Worm (Caenorhabditis elegans) whole organism, L4 larva: ENCODE results near the gene K11H12.10.

Experiments
- Y75B8A.6 ChIP-seq: fragments of 200-800 bp; sonication (Bioruptor generic); IDR thresholded peaks from 2 replicates; pipeline ENCODE4 v1.3.6; 2022; ENCODE audit warnings: missing genetic modification reagents, missing genetic modification characterization, missing compliant biosample characterization
- ZK546.5 ChIP-seq, 2 experiments: sonication (generic microtip); optimal IDR thresholded peaks; 2 replicates each; lab custom pipeline; 2017; ENCODE audit warnings: missing biosample characterization in 2 of 2, missing genetic modification characterization in 2 of 2
- aha-1 ChIP-seq: fragments of 150-350 bp; peaks from one replicate; lab custom pipeline; 2014; ENCODE audit warnings: missing biosample characterization, missing genetic modification characterization
- ceh-20 ChIP-seq: fragments of 200-800 bp; sonication (Bioruptor generic); IDR thresholded peaks from 2 replicates; pipeline ENCODE4 v1.3.6; 2022; ENCODE audit warnings: missing genetic modification reagents, missing genetic modification characterization, missing compliant biosample characterization
- daf-16 ChIP-seq, 3 experiments: sonication (generic microtip); optimal IDR thresholded peaks; 2 replicates each; lab custom pipeline; 2016 to 2017; ENCODE audit warnings: missing genetic modification characterization in 3 of 3, missing genetic modification reagents in 3 of 3, mild to moderate bottlenecking in 2 of 3, missing compliant biosample characterization in 2 of 3, missing biosample characterization in 1 of 3, moderate library complexity in 1 of 3
- dpl-1 ChIP-seq: fragments of 150-350 bp; optimal IDR thresholded peaks from 2 replicates; lab custom pipeline; 2014; ENCODE audit warnings: missing biosample characterization, missing genetic modification reagents, missing genetic modification characterization
- egl-27 ChIP-seq: sonication (generic microtip); optimal IDR thresholded peaks from 3 replicates; lab custom pipeline; 2017; ENCODE audit warnings: missing biosample characterization, missing genetic modification reagents, missing genetic modification characterization
- egl-43 ChIP-seq: fragments of 200-800 bp; sonication (Bioruptor generic); IDR thresholded peaks from 2 replicates; pipeline ENCODE4 v1.3.6; 2022; ENCODE audit warnings: missing genetic modification reagents, missing genetic modification characterization, missing compliant biosample characterization
- hif-1 ChIP-seq, 2 experiments: sonication (generic microtip); optimal IDR thresholded peaks; 2 replicates each; lab custom pipeline; 2016 to 2017; ENCODE audit warnings: missing compliant biosample characterization in 2 of 2, missing genetic modification characterization in 2 of 2, missing genetic modification reagents in 2 of 2, missing genotype in 2 of 2, mild to moderate bottlenecking in 1 of 2
- hlh-30 ChIP-seq: sonication (generic microtip); optimal IDR thresholded peaks from 2 replicates; lab custom pipeline; 2017; ENCODE audit warnings: antibody characterized with exemption, mild to moderate bottlenecking, missing genetic modification characterization, missing compliant biosample characterization; ENCODE audit not compliant: insufficient read depth
- hmg-1.1 ChIP-seq: fragments of 200-800 bp; sonication (Bioruptor generic); IDR thresholded peaks from 2 replicates; pipeline ENCODE4 v1.3.6; 2022; ENCODE audit warnings: missing genetic modification reagents, missing genetic modification characterization, missing compliant biosample characterization
- lin-1 ChIP-seq: fragments of 200-800 bp; sonication (Bioruptor generic); IDR thresholded peaks from 2 replicates; pipeline ENCODE4 v1.3.6; 2022; ENCODE audit warnings: missing genetic modification reagents, missing genetic modification characterization, missing compliant biosample characterization
- lin-38 ChIP-seq: fragments of 200-800 bp; sonication (Bioruptor generic); IDR thresholded peaks from 2 replicates; pipeline ENCODE4 v1.3.6; 2022; ENCODE audit warnings: missing genetic modification reagents, missing genetic modification characterization, missing compliant biosample characterization
- lsy-2 ChIP-seq, 2 experiments: fragments of 150-350 bp in 1 of 2; sonication (generic microtip) in 1 of 2; optimal IDR thresholded peaks; 2 replicates each; lab custom pipeline; 2014 to 2017; ENCODE audit warnings: missing biosample characterization in 2 of 2, missing genetic modification characterization in 2 of 2
- mdl-1 ChIP-seq, 2 experiments: fragments of 150-350 bp in 1 of 2; sonication (generic microtip) in 1 of 2; optimal IDR thresholded peaks; 2 replicates each; lab custom pipeline; 2014 to 2017; ENCODE audit warnings: missing biosample characterization in 2 of 2, missing genetic modification characterization in 2 of 2
- mep-1 ChIP-seq: fragments of 150-350 bp; sonication (generic microtip); optimal IDR thresholded peaks from 3 replicates; lab custom pipeline; 2014; ENCODE audit warnings: missing biosample characterization, missing genetic modification characterization
- mes-2 ChIP-seq: sonication (generic microtip); optimal IDR thresholded peaks from 2 replicates; lab custom pipeline; 2016; ENCODE audit warnings: missing genotype, mild to moderate bottlenecking, missing genetic modification characterization, missing compliant biosample characterization; ENCODE audit not compliant: poor library complexity, severe bottlenecking
- mxl-3 ChIP-seq: fragments of 200-800 bp; sonication (Bioruptor generic); optimal IDR thresholded peaks from 2 replicates; lab custom pipeline; 2018; ENCODE audit warnings: mild to moderate bottlenecking, missing genetic modification characterization, missing compliant biosample characterization
- nhr-10 ChIP-seq: fragments of 150-350 bp; optimal IDR thresholded peaks from 2 replicates; lab custom pipeline; 2014; ENCODE audit warnings: missing biosample characterization, missing genetic modification characterization
- nhr-25 ChIP-seq: sonication (generic microtip); optimal IDR thresholded peaks from 2 replicates; lab custom pipeline; 2017; ENCODE audit warnings: missing genetic modification characterization, mild to moderate bottlenecking, missing compliant biosample characterization, antibody characterized with exemption, moderate library complexity, borderline replicate concordance; ENCODE audit not compliant: insufficient read depth
- nhr-28 ChIP-seq: fragments of 150-350 bp; optimal IDR thresholded peaks from 2 replicates; lab custom pipeline; 2014; ENCODE audit warnings: missing biosample characterization, missing genetic modification characterization
- nhr-6 ChIP-seq: fragments of 150-350 bp; optimal IDR thresholded peaks from 2 replicates; lab custom pipeline; 2014; ENCODE audit warnings: missing biosample characterization, missing genetic modification characterization
- nhr-76 ChIP-seq: fragments of 150-350 bp; optimal IDR thresholded peaks from 2 replicates; lab custom pipeline; 2014; ENCODE audit warnings: missing biosample characterization, missing genetic modification characterization
- php-3 ChIP-seq: fragments of 200-800 bp; sonication (Bioruptor generic); IDR thresholded peaks from 2 replicates; pipeline ENCODE4 v1.3.6; 2022; ENCODE audit warnings: missing genetic modification reagents, missing genetic modification characterization, missing compliant biosample characterization
- pqm-1 ChIP-seq: sonication (generic microtip); optimal IDR thresholded peaks from 2 replicates; lab custom pipeline; 2017; ENCODE audit warnings: missing biosample characterization, missing genetic modification characterization
- rbr-2 ChIP-seq: sonication (generic microtip); optimal IDR thresholded peaks from 2 replicates; lab custom pipeline; 2016; ENCODE audit warnings: missing genotype, missing genetic modification characterization, missing compliant biosample characterization
- sdz-12 ChIP-seq: fragments of 200-800 bp; sonication (Bioruptor generic); optimal IDR thresholded peaks from 2 replicates; lab custom pipeline; 2018; ENCODE audit warnings: mild to moderate bottlenecking, missing genetic modification characterization, missing compliant biosample characterization
- tra-1 ChIP-seq: fragments of 200-800 bp; sonication (Bioruptor generic); IDR thresholded peaks from 2 replicates; pipeline ENCODE4 v1.3.6; 2022; ENCODE audit warnings: missing genetic modification reagents, missing genetic modification characterization, missing compliant biosample characterization
- unc-62 ChIP-seq, 3 experiments: fragments of 150-350 bp in 1 of 3; sonication (generic microtip); optimal IDR thresholded peaks in 2 of 3; peaks in 1 of 3; 1 replicate in 1 of 3; 2 replicates in 2 of 3; lab custom pipeline; 2014 to 2017; ENCODE audit warnings: missing biosample characterization in 3 of 3, missing genetic modification characterization in 3 of 3, missing genetic modification reagents in 3 of 3, missing genotype in 1 of 3
- zag-1 ChIP-seq: fragments of 150-350 bp; optimal IDR thresholded peaks from 2 replicates; lab custom pipeline; 2014; ENCODE audit warnings: missing biosample characterization, missing genetic modification characterization
- zfp-2 ChIP-seq: sonication (generic microtip); optimal IDR thresholded peaks from 2 replicates; lab custom pipeline; 2016; ENCODE audit warnings: mild to moderate bottlenecking, missing genetic modification characterization, missing compliant biosample characterization
- ztf-11 ChIP-seq: fragments of 150-350 bp; optimal IDR thresholded peaks from 2 replicates; lab custom pipeline; 2014; ENCODE audit warnings: missing biosample characterization, missing genetic modification characterization

Gene K11H12.10

ce11 chrIV:659585-659984 lies 16.3 kb upstream of the K11H12.10 start:
- TF ChIP-seq mdl-1 (tag; optimal IDR thresholded peaks at IDR 0.05; lab: Kevin White, UChicago) (peak in 1 of 2 experiments; percentile 12), hlh-30 (tag; lab: Kevin White, UChicago) (peak; percentile 15), egl-27 (tag; lab: Kevin White, UChicago) (no peak), zfp-2 (tag; lab: Kevin White, UChicago) (no peak), Y75B8A.6 (GFP tag; lab: Robert Waterston, UW) (no peak), rbr-2 (tag; lab: Kevin White, UChicago) (peak; percentile 28), lsy-2 (tag; optimal IDR thresholded peaks at IDR 0.05; lab: Kevin White, UChicago) (peak in 1 of 2 experiments; percentile 31), nhr-6 (tag; lab: Kevin White, UChicago) (no peak), ztf-11 (no peak), egl-43 (peak; percentile 23; the same call in 1 of the 2 replicates), ZK546.5 (tag; optimal IDR thresholded peaks at IDR 0.05; lab: Kevin White, UChicago) (no peak)

DNA sequence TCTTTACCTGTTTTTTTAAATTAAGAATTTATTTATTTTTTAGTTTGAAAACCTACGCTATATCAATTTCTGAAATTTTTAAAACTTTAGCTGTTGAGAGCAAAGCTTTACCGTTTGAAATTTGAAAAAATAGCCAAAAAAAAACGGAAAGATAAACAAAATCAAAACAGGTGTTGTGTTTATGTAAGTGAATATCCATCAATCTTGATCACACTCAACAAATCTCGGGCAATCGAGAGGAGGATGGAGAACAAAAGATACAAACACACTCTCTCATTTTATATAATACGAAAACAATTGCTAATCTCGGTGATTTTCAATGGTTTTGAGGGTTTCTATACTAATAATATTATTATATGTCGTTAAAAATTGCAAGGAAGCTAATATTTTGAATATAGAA lies 14.3 kb upstream of the K11H12.10 start:
- TF ChIP-seq daf-16 (GFP tag; optimal IDR thresholded peaks at IDR 0.05; lab: Kevin White, UChicago) = peak in 1 of 2 experiments; percentile 54
- no peak for TF ChIP-seq daf-16 (tag; optimal IDR thresholded peaks at IDR 0.05; lab: Kevin White, UChicago)
- TF ChIP-seq sdz-12 (GFP tag; lab: Kevin White, UChicago) = no peak
- TF ChIP-seq dpl-1 = no peak
- peak in 1 of 2 experiments; percentile 75 for TF ChIP-seq unc-62 (GFP tag; optimal IDR thresholded peaks at IDR 0.05 in 1 of 2; lab: Kevin White, UChicago)
- TF ChIP-seq unc-62 (tag; optimal IDR thresholded peaks at IDR 0.05; lab: Kevin White, UChicago) = no peak

- no peak for TF ChIP-seq lin-38 (GFP tag; lab: Robert Waterston, UW)
- TF ChIP-seq lin-1 = no peak
- no peak for TF ChIP-seq nhr-6 (tag; lab: Kevin White, UChicago)
- peak; percentile 12 for TF ChIP-seq nhr-25
- peak in 1 of 2 experiments; percentile 69 for TF ChIP-seq unc-62 (GFP tag; optimal IDR thresholded peaks at IDR 0.05 in 1 of 2; lab: Kevin White, UChicago)
- TF ChIP-seq unc-62 (tag; optimal IDR thresholded peaks at IDR 0.05; lab: Kevin White, UChicago) = no peak
- TF ChIP-seq pqm-1 (tag; lab: Kevin White, UChicago) = no peak
- no peak for TF ChIP-seq nhr-10 (tag; lab: Kevin White, UChicago)
- no peak for TF ChIP-seq nhr-76 (tag; lab: Kevin White, UChicago)
- no peak for TF ChIP-seq egl-43
- TF ChIP-seq ZK546.5 (tag; optimal IDR thresholded peaks at IDR 0.05; lab: Kevin White, UChicago) = no peak
- 0 out of 2 replicates have a peak, but pooled peaks have one; percentile 4 for TF ChIP-seq hmg-1.1 (GFP tag; lab: Robert Waterston, UW)
- peak; percentile 57 for TF ChIP-seq mep-1
- peak; percentile 60 for TF ChIP-seq ceh-20
- peak in 1 of 2 experiments; percentile 25 for TF ChIP-seq lsy-2 (tag; optimal IDR thresholded peaks at IDR 0.05; lab: Kevin White, UChicago)
- TF ChIP-seq nhr-28 (tag; lab: Kevin White, UChicago) = peak; percentile 21
- TF ChIP-seq tra-1 (GFP tag; lab: Robert Waterston, UW) = 0 out of 2 replicates have a peak, but pooled peaks have one; percentile 32
Measured at ce11 chrIV:664122-664521, 11.8 kb upstream of the K11H12.10 start.

- TF ChIP-seq php-3 = no peak
- TF ChIP-seq ztf-11 = no peak
- TF ChIP-seq tra-1 (GFP tag; lab: Robert Waterston, UW) = no peak
- TF ChIP-seq lin-38 (GFP tag; lab: Robert Waterston, UW) = no peak
- no peak for TF ChIP-seq zag-1
- TF ChIP-seq hif-1 (tag; optimal IDR thresholded peaks at IDR 0.05; lab: Kevin White, UChicago) = no peak
- no peak for TF ChIP-seq mxl-3
- TF ChIP-seq mes-2 (tag; lab: Kevin White, UChicago) = no peak
- no peak for TF ChIP-seq aha-1
- TF ChIP-seq, all 104 proteins: peak for 0
Measured at ce11 chrIV:665225-665624, 10.7 kb upstream of the K11H12.10 start, which contains the start of gene K11H12.7. Gene K11H12.7 (plus strand): TSS chrIV:665525.
